Worm (Caenorhabditis elegans) whole organism, L3 larva: Measurements from ENCODE around the gene F59B2.14.

Experiments
- aly-2 ChIP-seq: fragments of 150-350 bp; optimal IDR thresholded peaks from 2 replicates; lab custom pipeline; 2014; ENCODE audit warnings: missing biosample characterization, missing genetic modification characterization
- ama-1 ChIP-seq: fragments of 150-350 bp; optimal IDR thresholded peaks from 2 replicates; lab custom pipeline; 2018
- ceh-82 ChIP-seq: fragments of 150-350 bp; optimal IDR thresholded peaks from 2 replicates; lab custom pipeline; 2014; ENCODE audit warnings: missing biosample characterization, missing genetic modification characterization
- elt-2 ChIP-seq: sonication (generic microtip); optimal IDR thresholded peaks from 2 replicates; lab custom pipeline; 2016; ENCODE audit warnings: missing genetic modification reagents, mild to moderate bottlenecking, missing genetic modification characterization, missing compliant biosample characterization
- fkh-10 ChIP-seq: sonication (generic microtip); optimal IDR thresholded peaks from 2 replicates; lab custom pipeline; 2017; ENCODE audit warnings: missing biosample characterization, missing genetic modification reagents, missing genetic modification characterization
- nhr-12 ChIP-seq: fragments of 150-350 bp; optimal IDR thresholded peaks from 2 replicates; lab custom pipeline; 2014; ENCODE audit warnings: missing biosample characterization, missing genetic modification characterization
- nhr-237 ChIP-seq: fragments of 150-350 bp; optimal IDR thresholded peaks from 2 replicates; lab custom pipeline; 2014; ENCODE audit warnings: missing biosample characterization, missing genetic modification characterization
- nhr-76 ChIP-seq: fragments of 150-350 bp; sonication (generic microtip); optimal IDR thresholded peaks from 5 replicates; lab custom pipeline; 2014; ENCODE audit warnings: missing biosample characterization, missing genetic modification characterization
- pqm-1 ChIP-seq: fragments of 150-350 bp; optimal IDR thresholded peaks from 2 replicates; lab custom pipeline; 2017; ENCODE audit warnings: missing biosample characterization, missing genetic modification characterization, inconsistent platforms
- snpc-4 ChIP-seq: fragments of 150-350 bp; optimal IDR thresholded peaks from 2 replicates; lab custom pipeline; 2014; ENCODE audit warnings: missing biosample characterization, missing genetic modification characterization
- unc-39 ChIP-seq: sonication (generic microtip); optimal IDR thresholded peaks from 4 replicates; lab custom pipeline; 2017; ENCODE audit warnings: missing biosample characterization, missing genetic modification characterization
- unc-62 ChIP-seq: fragments of 150-350 bp; sonication (generic microtip); optimal IDR thresholded peaks from 4 replicates; lab custom pipeline; 2014; ENCODE audit warnings: missing biosample characterization, missing genetic modification reagents, missing genetic modification characterization
- ztf-11 ChIP-seq: fragments of 150-350 bp; optimal IDR thresholded peaks from 2 replicates; lab custom pipeline; 2014; ENCODE audit warnings: missing biosample characterization, missing genetic modification characterization

DNA sequence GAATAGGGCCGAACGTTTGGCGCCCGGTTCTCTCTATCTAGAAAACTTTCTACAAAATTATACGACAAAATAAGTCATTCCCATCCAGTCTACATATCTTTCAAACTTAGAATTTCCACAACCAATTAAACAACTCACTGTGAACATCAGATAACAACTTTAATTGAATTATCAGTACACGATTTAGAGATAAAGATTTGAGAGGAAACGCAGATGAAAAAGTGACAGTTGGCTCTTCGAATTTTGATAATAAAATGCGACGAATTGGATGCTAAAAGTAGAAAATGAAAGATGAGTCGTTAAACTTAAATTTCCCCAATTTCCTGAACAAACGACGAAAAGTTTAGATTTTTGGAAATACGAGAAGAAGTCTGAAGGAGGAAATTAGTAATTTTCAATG, 12.6 kb upstream of the F59B2.14 start:
- TF ChIP-seq snpc-4 (tag; lab: Kevin White, UChicago) (no peak), unc-62 (no peak), elt-2 (tag; lab: Kevin White, UChicago) (peak; percentile 89), fkh-10 (GFP tag; lab: Kevin White, UChicago) (no peak), ztf-11 (no peak), nhr-237 (no peak), nhr-76 (tag; lab: Kevin White, UChicago) (no peak), nhr-12 (tag; lab: Kevin White, UChicago) (no peak), aly-2 (tag; lab: Kevin White, UChicago) (no peak), ama-1 (no peak), unc-39 (tag; lab: Kevin White, UChicago) (no peak), pqm-1 (peak; percentile 62), ceh-82 (tag; lab: Kevin White, UChicago) (no peak)
